Fruit fly (Drosophila melanogaster): ENCODE data around the gene Whamy.

The Whamy gene

dm6 chr3R:9808946-9809545 is 34.8 kb upstream of the Whamy start, which contains the start of gene FBXO11 (continued):
- TF ChIP-seq Bgb (GFP tag; IDR thresholded peaks at IDR 0.05; ENCODE audit: partially characterized antibody) = peak; percentile 33; the same call in 1 of the 2 replicates
- TF ChIP-seq CG15269 (tag; optimal IDR thresholded peaks at IDR 0.05) = no peak
- no peak for TF ChIP-seq wdn (GFP tag; IDR thresholded peaks at IDR 0.05)
- TF ChIP-seq Poxn (GFP tag; IDR thresholded peaks at IDR 0.05) = no peak
- TF ChIP-seq CG11085 (GFP tag; IDR thresholded peaks at IDR 0.05) = no peak
- TF ChIP-seq ATbp (GFP tag; optimal IDR thresholded peaks at IDR 0.05) = no peak
- TF ChIP-seq Scr (GFP tag; IDR thresholded peaks at IDR 0.05; ENCODE audit: partially characterized antibody) = peak; percentile 58
- no peak for TF ChIP-seq Taf1 (GFP tag; IDR thresholded peaks at IDR 0.05)
- TF ChIP-seq CG7372 (GFP tag; IDR thresholded peaks at IDR 0.05) = no peak
- TF ChIP-seq Six4 (GFP tag; optimal IDR thresholded peaks at IDR 0.05) = no peak
- no peak for TF ChIP-seq CG32772 (GFP tag; IDR thresholded peaks at IDR 0.05)
- TF ChIP-seq CG2202 (tag; optimal IDR thresholded peaks at IDR 0.05) = no peak
- no peak for TF ChIP-seq CG7556 (GFP tag; optimal IDR thresholded peaks at IDR 0.05)
- TF ChIP-seq fd3F (GFP tag; optimal IDR thresholded peaks at IDR 0.05) = no peak
- peak; percentile 66 for TF ChIP-seq kah (GFP tag; optimal IDR thresholded peaks at IDR 0.05)
- TF ChIP-seq CG11723 (GFP tag; optimal IDR thresholded peaks at IDR 0.05) = no peak
- no peak for TF ChIP-seq CG3995 (GFP tag; optimal IDR thresholded peaks at IDR 0.05)
- TF ChIP-seq CTCF (GFP tag; optimal IDR thresholded peaks at IDR 0.05) = no peak
- no peak for TF ChIP-seq CG1602 (GFP tag; optimal IDR thresholded peaks at IDR 0.05)
- TF ChIP-seq tll (GFP tag; optimal IDR thresholded peaks at IDR 0.05) = peak in 1 of 2 experiments; percentile 41
- peak; percentile 33 for TF ChIP-seq Fer1 (GFP tag; optimal IDR thresholded peaks at IDR 0.05)
- no peak for TF ChIP-seq CG6683 (GFP tag; optimal IDR thresholded peaks at IDR 0.05)
- no peak for TF ChIP-seq CG6254 (GFP tag; optimal IDR thresholded peaks at IDR 0.05)
- TF ChIP-seq CG10321 (GFP tag; IDR thresholded peaks at IDR 0.05) = peak; percentile 98
- TF ChIP-seq CoRest (tag; optimal IDR thresholded peaks at IDR 0.05) = peak; percentile 6
- no peak for TF ChIP-seq bowl (GFP tag; IDR thresholded peaks at IDR 0.05)
- TF ChIP-seq repo (GFP tag; optimal IDR thresholded peaks at IDR 0.05) = peak; percentile 6
- TF ChIP-seq CG6854 (GFP tag; optimal IDR thresholded peaks at IDR 0.05) = no peak
- no peak for TF ChIP-seq CG34376 (GFP tag; optimal IDR thresholded peaks at IDR 0.05)
- TF ChIP-seq B-H2 (GFP tag; optimal IDR thresholded peaks at IDR 0.05) = no peak
- no peak for TF ChIP-seq H2.0 (GFP tag; IDR thresholded peaks at IDR 0.05)
- TF ChIP-seq Meics (GFP tag; optimal IDR thresholded peaks at IDR 0.05) = no peak
- TF ChIP-seq luna (GFP tag; optimal IDR thresholded peaks at IDR 0.05) = no peak
- TF ChIP-seq NC2α (GFP tag; optimal IDR thresholded peaks at IDR 0.05) = no peak
- peak; percentile 100 for TF ChIP-seq CG4617 (GFP tag; optimal IDR thresholded peaks at IDR 0.05; ENCODE audit: borderline replicate concordance)
- TF ChIP-seq CG2678 (tag; optimal IDR thresholded peaks at IDR 0.05) = no peak
- peak; percentile 67 for TF ChIP-seq CG2116 (GFP tag; optimal IDR thresholded peaks at IDR 0.05)
- no peak for TF ChIP-seq CG4730 (GFP tag; IDR thresholded peaks at IDR 0.05)
- no peak for TF ChIP-seq bigmax (GFP tag; optimal IDR thresholded peaks at IDR 0.05)
- TF ChIP-seq lola (GFP tag; optimal IDR thresholded peaks at IDR 0.05) = no peak
- peak; percentile 51 for TF ChIP-seq Hmr (GFP tag; optimal IDR thresholded peaks at IDR 0.05)
- TF ChIP-seq psq (GFP tag; optimal IDR thresholded peaks at IDR 0.05) = peak; percentile 100
- TF ChIP-seq kni (GFP tag; optimal IDR thresholded peaks at IDR 0.05) = no peak
- TF ChIP-seq caup (GFP tag; optimal IDR thresholded peaks at IDR 0.05; ENCODE audit: severe bottlenecking) = peak; percentile 15
- peak; percentile 34 for TF ChIP-seq HmgZ (tag; optimal IDR thresholded peaks at IDR 0.05)
- TF ChIP-seq knrl (GFP tag; IDR thresholded peaks at IDR 0.05; ENCODE audit: partially characterized antibody) = peak; percentile 22; the same call in 1 of the 3 replicates
- peak; percentile 75 for TF ChIP-seq HmgD (GFP tag; optimal IDR thresholded peaks at IDR 0.05)
- no peak for TF ChIP-seq tna (GFP tag; IDR thresholded peaks at IDR 0.05; ENCODE audit: partially characterized antibody)
- peak; percentile 49 for TF ChIP-seq Ets97D (GFP tag; optimal IDR thresholded peaks at IDR 0.05)
- no peak for TF ChIP-seq CG7357 (GFP tag; IDR thresholded peaks at IDR 0.05)

Measured in whole organism, embryonic.